Fruit fly (Drosophila melanogaster): ENCODE measurements around the gene CG7166.

DNA sequence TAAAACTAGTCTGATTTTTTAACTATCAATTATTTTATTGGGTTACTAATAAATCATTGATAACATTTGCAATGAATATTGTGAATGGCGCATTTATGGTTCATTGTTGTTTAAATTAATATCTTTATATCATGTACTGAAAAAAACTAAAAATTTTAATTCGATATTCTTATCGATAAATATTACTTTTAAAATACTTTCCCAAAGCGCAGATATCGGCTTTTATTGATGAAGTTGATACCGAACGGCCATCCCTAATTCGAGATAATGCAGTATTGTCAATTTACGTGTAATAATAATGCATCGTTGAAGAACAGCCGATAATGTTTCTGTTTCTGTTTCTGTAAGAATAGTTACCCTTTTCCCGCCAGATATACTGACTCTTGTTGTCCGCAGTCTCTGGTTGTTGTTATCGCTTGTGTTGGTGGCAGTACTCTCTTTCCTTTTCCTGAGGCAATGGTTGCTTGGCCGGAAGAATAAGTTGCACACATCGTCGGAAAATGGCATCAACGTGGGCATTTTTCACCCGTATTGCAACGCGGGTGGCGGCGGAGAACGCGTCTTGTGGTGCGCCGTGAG, 678 bp upstream of the CG7166 start:
- TF ChIP-seq Sin3A (optimal IDR thresholded peaks at IDR 0.05) = no peak
- no peak for TF ChIP-seq h (optimal IDR thresholded peaks at IDR 0.05)
- no peak for TF ChIP-seq psq (optimal IDR thresholded peaks at IDR 0.05)
- TF ChIP-seq Myc (optimal IDR thresholded peaks at IDR 0.05) = no peak
- TF ChIP-seq ttk (optimal IDR thresholded peaks at IDR 0.05) = no peak

Measured in Kc167 (cell line).